Worm (Caenorhabditis elegans) whole organism, late embryonic: ENCODE results near the gene unc-32.
A peak's percentile ranks its signal among the peaks of the same experiment; 100 is the strongest.

Experiments used
- C38D4.7 ChIP-seq: fragments of 200-800 bp; sonication (Bioruptor generic); optimal IDR thresholded peaks from 2 replicates; lab custom pipeline; 2018; ENCODE audit warnings: mild to moderate bottlenecking, missing genetic modification characterization, moderate library complexity, missing compliant biosample characterization
- F13H6.1 ChIP-seq: sonication (generic microtip); optimal IDR thresholded peaks from 2 replicates; lab custom pipeline; 2016; ENCODE audit warnings: missing genetic modification characterization, missing compliant biosample characterization
- K09A11.1 ChIP-seq: sonication (generic microtip); optimal IDR thresholded peaks from 2 replicates; lab custom pipeline; 2017; ENCODE audit warnings: antibody characterized with exemption, mild to moderate bottlenecking, missing genetic modification characterization, missing compliant biosample characterization; ENCODE audit not compliant: insufficient read depth
- T23F11.4 ChIP-seq: fragments of 200-800 bp; sonication (Bioruptor generic); optimal IDR thresholded peaks from 2 replicates; lab custom pipeline; 2018; ENCODE audit warnings: mild to moderate bottlenecking, missing genetic modification characterization, missing compliant biosample characterization
- Y22D7AL.16 ChIP-seq: sonication (generic microtip); optimal IDR thresholded peaks from 2 replicates; lab custom pipeline; 2016; ENCODE audit warnings: missing genetic modification characterization, missing compliant biosample characterization
- ama-1 ChIP-seq: fragments of 150-350 bp; optimal IDR thresholded peaks from 2 replicates; lab custom pipeline; 2014
- ceh-18 ChIP-seq: sonication (generic microtip); optimal IDR thresholded peaks from 2 replicates; lab custom pipeline; 2016; ENCODE audit warnings: missing genetic modification characterization, missing compliant biosample characterization
- ceh-31 ChIP-seq: sonication (generic microtip); optimal IDR thresholded peaks from 2 replicates; lab custom pipeline; 2016; ENCODE audit warnings: missing genetic modification characterization, missing compliant biosample characterization
- ceh-34 ChIP-seq: sonication (generic microtip); optimal IDR thresholded peaks from 2 replicates; lab custom pipeline; 2016; ENCODE audit warnings: mild to moderate bottlenecking, missing genetic modification characterization, missing compliant biosample characterization
- ceh-48 ChIP-seq: sonication (generic microtip); optimal IDR thresholded peaks from 2 replicates; lab custom pipeline; 2016; ENCODE audit warnings: missing genetic modification characterization, inconsistent platforms, missing compliant biosample characterization
- ceh-6 ChIP-seq: fragments of 200-800 bp; sonication (Bioruptor generic); optimal IDR thresholded peaks from 2 replicates; lab custom pipeline; 2018; ENCODE audit warnings: mild to moderate bottlenecking, missing genetic modification characterization, missing compliant biosample characterization
- ceh-9 ChIP-seq: sonication (generic microtip); optimal IDR thresholded peaks from 2 replicates; lab custom pipeline; 2016; ENCODE audit warnings: mild to moderate bottlenecking, missing genetic modification characterization, inconsistent platforms, missing compliant biosample characterization
- che-1 ChIP-seq: sonication (generic microtip); optimal IDR thresholded peaks from 2 replicates; lab custom pipeline; 2016; ENCODE audit warnings: mild to moderate bottlenecking, missing genetic modification characterization, missing compliant biosample characterization
- elt-4 ChIP-seq: sonication (generic microtip); optimal IDR thresholded peaks from 2 replicates; lab custom pipeline; 2016; ENCODE audit warnings: missing genetic modification characterization, missing compliant biosample characterization
- ets-4 ChIP-seq: sonication (generic microtip); optimal IDR thresholded peaks from 2 replicates; lab custom pipeline; 2016; ENCODE audit warnings: missing genetic modification characterization, missing compliant biosample characterization
- fkh-10 ChIP-seq: fragments of 150-350 bp; optimal IDR thresholded peaks from 2 replicates; lab custom pipeline; 2014; ENCODE audit warnings: missing biosample characterization, missing genetic modification reagents, missing genetic modification characterization
- fkh-6 ChIP-seq: sonication (generic microtip); optimal IDR thresholded peaks from 2 replicates; lab custom pipeline; 2016; ENCODE audit warnings: missing genetic modification characterization, missing compliant biosample characterization
- gmeb-2 ChIP-seq: sonication (generic microtip); optimal IDR thresholded peaks from 2 replicates; lab custom pipeline; 2016; ENCODE audit warnings: missing genetic modification characterization, inconsistent platforms, missing compliant biosample characterization
- hlh-30 ChIP-seq: sonication (generic microtip); optimal IDR thresholded peaks from 2 replicates; lab custom pipeline; 2017; ENCODE audit warnings: antibody characterized with exemption, missing genetic modification characterization, missing compliant biosample characterization; ENCODE audit not compliant: insufficient read depth
- hlh-6 ChIP-seq: sonication (generic microtip); optimal IDR thresholded peaks from 2 replicates; lab custom pipeline; 2016; ENCODE audit warnings: missing genotype, missing genetic modification characterization, missing compliant biosample characterization
- lim-6 ChIP-seq: sonication (generic microtip); optimal IDR thresholded peaks from 2 replicates; lab custom pipeline; 2016; ENCODE audit warnings: missing genetic modification characterization, missing compliant biosample characterization
- madf-2 ChIP-seq: sonication (generic microtip); optimal IDR thresholded peaks from 2 replicates; lab custom pipeline; 2017; ENCODE audit warnings: missing genetic modification characterization, missing compliant biosample characterization
- mec-3 ChIP-seq: sonication (generic microtip); optimal IDR thresholded peaks from 2 replicates; lab custom pipeline; 2016; ENCODE audit warnings: borderline replicate concordance, missing genetic modification characterization, missing compliant biosample characterization
- nfya-1 ChIP-seq: sonication (generic microtip); optimal IDR thresholded peaks from 2 replicates; lab custom pipeline; 2017; ENCODE audit warnings: missing genetic modification characterization, mild to moderate bottlenecking, missing compliant biosample characterization, antibody characterized with exemption, moderate library complexity
- npax-4 ChIP-seq: sonication (generic microtip); optimal IDR thresholded peaks from 2 replicates; lab custom pipeline; 2016; ENCODE audit warnings: missing genetic modification characterization, missing compliant biosample characterization
- odd-2 ChIP-seq: sonication (generic microtip); optimal IDR thresholded peaks from 2 replicates; lab custom pipeline; 2017; ENCODE audit warnings: antibody characterized with exemption, mild to moderate bottlenecking, missing genetic modification characterization, missing compliant biosample characterization
- pha-2 ChIP-seq: sonication (generic microtip); optimal IDR thresholded peaks from 2 replicates; lab custom pipeline; 2017; ENCODE audit warnings: mild to moderate bottlenecking, missing genetic modification characterization, missing compliant biosample characterization
- pha-4 ChIP-seq: fragments of 150-350 bp; optimal IDR thresholded peaks from 2 replicates; lab custom pipeline; 2018; ENCODE audit warnings: missing biosample characterization, missing genetic modification reagents, missing genetic modification characterization
- ref-2 ChIP-seq: sonication (generic microtip); optimal IDR thresholded peaks from 2 replicates; lab custom pipeline; 2016; ENCODE audit warnings: missing genetic modification characterization, missing compliant biosample characterization
- sdc-2 ChIP-seq: sonication (generic microtip); optimal IDR thresholded peaks from 2 replicates; lab custom pipeline; 2016; ENCODE audit warnings: missing genotype, missing genetic modification characterization, missing compliant biosample characterization
- tbx-2 ChIP-seq: sonication (generic microtip); optimal IDR thresholded peaks from 2 replicates; lab custom pipeline; 2016; ENCODE audit warnings: missing genetic modification characterization, missing compliant biosample characterization
- unc-3 ChIP-seq, 2 experiments: fragments of 200-800 bp in 1 of 2; sonication (Bioruptor generic) in 1 of 2; sonication (generic microtip) in 1 of 2; conservative IDR thresholded peaks in 1 of 2; optimal IDR thresholded peaks in 1 of 2; 2 replicates each; pipeline versions ENCODE4 v1.3.6 to Lab custom; 2016 to 2022; ENCODE audit warnings: missing compliant biosample characterization in 2 of 2, missing genetic modification characterization in 2 of 2, missing genetic modification reagents in 1 of 2
- unc-55 ChIP-seq: sonication (generic microtip); optimal IDR thresholded peaks from 2 replicates; lab custom pipeline; 2017; ENCODE audit warnings: missing biosample characterization, missing genetic modification reagents, missing genetic modification characterization
- zip-5 ChIP-seq: sonication (generic microtip); optimal IDR thresholded peaks from 2 replicates; lab custom pipeline; 2016; ENCODE audit warnings: missing genetic modification characterization, missing compliant biosample characterization

Gene unc-32

DNA sequence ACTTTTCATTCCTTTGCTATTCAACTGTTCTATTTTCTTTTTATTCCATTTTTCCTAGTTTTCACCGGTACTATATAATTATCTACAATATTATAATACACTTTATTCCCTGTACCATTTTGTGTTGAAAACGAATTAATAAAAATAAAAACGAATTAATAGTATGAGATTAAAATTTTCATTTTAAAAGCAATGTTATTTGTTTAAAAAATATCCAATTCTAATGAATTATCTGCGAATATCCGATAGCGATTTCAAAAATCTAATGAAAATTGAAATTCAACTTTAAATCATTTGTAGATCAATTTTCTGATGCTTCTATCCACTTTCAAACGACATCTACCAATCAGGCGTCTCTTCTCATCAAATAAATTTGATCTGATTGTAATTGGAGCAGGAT is 8.1 kb downstream of the unc-32 start, which contains the start of gene trxr-2:
TSS of gene trxr-2 (plus strand) at position 301 of the 400 bp plus-strand sequence.
- TF ChIP-seq lim-6 (tag; lab: Kevin White, UChicago) (no peak), fkh-10 (GFP tag; lab: Kevin White, UChicago) (no peak), ceh-18 (tag; lab: Kevin White, UChicago) (no peak), ceh-34 (no peak), unc-3 (GFP tag; conservative IDR thresholded peaks at IDR 0.05; lab: Robert Waterston, UW) (no peak), unc-3 (tag; optimal IDR thresholded peaks at IDR 0.05; lab: Kevin White, UChicago) (no peak), pha-2 (no peak), elt-4 (tag; lab: Kevin White, UChicago) (no peak), mec-3 (no peak), Y22D7AL.16 (tag; lab: Kevin White, UChicago) (no peak), zip-5 (tag; lab: Kevin White, UChicago) (no peak), ceh-9 (tag; lab: Kevin White, UChicago) (no peak), ama-1 (lab: Kevin White, UChicago) (no peak), che-1 (tag; lab: Kevin White, UChicago) (no peak), madf-2 (tag; lab: Kevin White, UChicago) (no peak), ref-2 (tag; lab: Kevin White, UChicago) (no peak), gmeb-2 (tag; lab: Kevin White, UChicago) (no peak)

DNA sequence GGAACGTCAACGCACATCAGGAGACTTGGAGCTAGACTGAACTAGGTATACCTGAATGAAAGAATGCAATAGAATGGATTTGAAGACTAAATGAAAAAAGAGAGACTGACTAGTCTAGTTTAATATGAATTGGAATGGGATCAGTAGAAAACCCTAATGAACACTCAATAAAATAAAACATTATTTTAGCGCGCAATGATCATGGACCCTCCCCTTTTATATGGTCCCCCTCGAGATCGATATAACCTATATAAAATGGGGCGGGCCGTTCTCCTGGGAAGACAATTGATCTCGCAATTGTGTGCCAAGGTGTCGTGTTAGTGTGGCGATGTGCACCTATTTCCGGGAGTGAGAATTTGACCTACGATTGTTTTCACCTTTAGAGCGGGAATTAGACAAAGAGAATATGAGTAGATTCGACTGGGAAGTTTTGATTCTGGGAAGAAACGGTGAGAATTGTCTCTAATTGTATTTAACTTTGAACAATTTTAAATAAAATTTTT is 12.5 kb downstream of the unc-32 start, which contains the start of gene cdc-25.3:
TSS of gene cdc-25.3 (minus strand) at position 51 of the 503 bp plus-strand sequence.
- TF ChIP-seq ets-4 (tag; lab: Kevin White, UChicago) = no peak
- TF ChIP-seq tbx-2 (tag; lab: Kevin White, UChicago) = no peak
- no peak for TF ChIP-seq elt-4 (tag; lab: Kevin White, UChicago)
- TF ChIP-seq npax-4 (tag; lab: Kevin White, UChicago) = no peak
- no peak for TF ChIP-seq odd-2 (tag; lab: Kevin White, UChicago)
- TF ChIP-seq ref-2 (tag; lab: Kevin White, UChicago) = no peak
- no peak for TF ChIP-seq ceh-6 (GFP tag; lab: Kevin White, UChicago)
- no peak for TF ChIP-seq ceh-31 (tag; lab: Kevin White, UChicago)

DNA sequence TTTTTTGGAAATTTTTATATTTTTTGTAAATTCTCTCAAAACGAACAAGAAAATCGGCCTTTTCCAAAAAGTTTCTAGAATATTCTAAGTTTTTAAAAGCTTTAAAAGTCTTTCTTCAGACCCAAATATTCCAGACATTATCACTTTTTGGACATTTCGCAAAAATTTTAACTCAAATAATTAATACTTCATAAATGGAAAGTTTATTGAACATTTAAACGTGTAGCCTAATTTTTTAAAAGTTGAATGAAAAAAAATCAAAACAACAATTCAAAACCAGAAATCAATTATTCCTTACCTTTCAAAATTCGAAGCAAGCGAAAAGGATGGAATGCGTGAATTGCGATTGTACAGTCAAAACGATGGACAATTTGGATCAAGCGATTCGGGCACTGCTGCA is 14.4 kb downstream of the unc-32 start, which contains the start of gene ZK637.15:
TSS of gene ZK637.15 (plus strand) at position 301 of the 400 bp plus-strand sequence.
- TF ChIP-seq pha-4 (no peak), nfya-1 (tag; lab: Kevin White, UChicago) (no peak), sdc-2 (tag; lab: Kevin White, UChicago) (no peak), odd-2 (tag; lab: Kevin White, UChicago) (no peak), fkh-6 (tag; lab: Kevin White, UChicago) (no peak), C38D4.7 (GFP tag; lab: Kevin White, UChicago) (no peak), ceh-6 (GFP tag; lab: Kevin White, UChicago) (no peak), ceh-48 (tag; lab: Kevin White, UChicago) (no peak), F13H6.1 (tag; lab: Kevin White, UChicago) (no peak), hlh-6 (tag; lab: Kevin White, UChicago) (no peak)

DNA sequence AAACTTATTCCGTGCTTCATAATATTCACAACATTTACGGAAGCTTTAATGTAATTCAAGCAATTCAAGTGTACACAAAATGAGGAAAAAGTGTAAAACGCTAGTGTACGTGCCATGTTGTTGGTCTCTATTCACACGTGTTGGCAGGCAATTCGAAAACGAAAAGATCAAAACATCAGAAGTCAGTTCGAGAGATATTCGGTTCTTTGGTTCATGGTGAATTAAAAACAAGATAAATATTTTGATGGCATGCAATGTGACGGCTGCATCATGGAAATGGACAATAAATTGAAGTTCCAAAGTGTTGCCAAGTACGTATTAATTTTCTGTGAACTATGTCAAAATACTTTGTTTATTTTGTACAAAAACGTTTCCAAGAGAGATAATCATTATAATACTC is 16.6 kb downstream of the unc-32 start:
- TF ChIP-seq ceh-18 (tag; lab: Kevin White, UChicago) (peak; percentile 7), K09A11.1 (tag; lab: Kevin White, UChicago) (no peak), ama-1 (lab: Kevin White, UChicago) (peak; percentile 22), nfya-1 (tag; lab: Kevin White, UChicago) (peak; percentile 34)

DNA sequence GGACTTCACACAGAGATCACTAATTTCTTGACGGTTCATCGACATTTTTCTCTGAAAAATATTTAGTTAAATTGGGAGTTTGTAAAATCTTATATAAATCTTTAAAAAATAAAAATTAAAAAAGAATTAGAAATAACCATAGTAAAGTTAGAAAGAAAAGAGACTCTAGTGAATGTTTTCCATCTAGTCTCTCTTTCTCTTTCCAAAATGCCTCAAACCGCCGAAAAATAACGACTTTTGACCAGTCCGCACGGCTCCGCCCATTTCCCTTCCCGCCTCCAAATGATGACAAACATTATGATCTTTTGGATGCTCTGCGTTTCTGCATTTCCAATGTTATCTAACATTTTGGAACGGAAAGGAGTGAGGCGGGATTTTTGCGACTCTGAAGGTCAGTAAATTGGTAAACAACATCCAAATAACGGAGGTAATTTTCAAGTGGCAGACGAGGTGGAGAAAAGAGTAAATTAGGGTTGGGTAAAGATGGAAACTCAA is 17.9 kb downstream of the unc-32 start, which contains the start of gene glb-1:
TSS of gene glb-1 (minus strand) at position 51 of the 495 bp plus-strand sequence.
- TF ChIP-seq unc-55 (peak; percentile 61), T23F11.4 (GFP tag; lab: Kevin White, UChicago) (no peak), hlh-30 (tag; lab: Kevin White, UChicago) (no peak), pha-4 (no peak)
